Worm (Caenorhabditis elegans) whole organism, L3 larva: ENCODE data around the gene gst-6.

Experiments
- R02D3.7 ChIP-seq: fragments of 150-350 bp; optimal IDR thresholded peaks from 2 replicates; lab custom pipeline; 2014; ENCODE audit warnings: missing biosample characterization, missing genetic modification characterization
- ZK546.5 ChIP-seq: sonication (generic microtip); optimal IDR thresholded peaks from 2 replicates; lab custom pipeline; 2017; ENCODE audit warnings: missing biosample characterization, missing genetic modification characterization
- aly-2 ChIP-seq: fragments of 150-350 bp; optimal IDR thresholded peaks from 2 replicates; lab custom pipeline; 2014; ENCODE audit warnings: missing biosample characterization, missing genetic modification characterization
- ama-1 ChIP-seq: fragments of 150-350 bp; optimal IDR thresholded peaks from 2 replicates; lab custom pipeline; 2018
- ceh-16 ChIP-seq: sonication (generic microtip); optimal IDR thresholded peaks from 2 replicates; lab custom pipeline; 2017; ENCODE audit warnings: missing biosample characterization, missing genetic modification characterization
- ceh-28 ChIP-seq: fragments of 150-350 bp; optimal IDR thresholded peaks from 2 replicates; lab custom pipeline; 2014; ENCODE audit warnings: missing biosample characterization, missing genetic modification reagents, missing genetic modification characterization
- ceh-82 ChIP-seq: fragments of 150-350 bp; optimal IDR thresholded peaks from 2 replicates; lab custom pipeline; 2014; ENCODE audit warnings: missing biosample characterization, missing genetic modification characterization
- ceh-9 ChIP-seq: sonication (generic microtip); optimal IDR thresholded peaks from 2 replicates; lab custom pipeline; 2018; ENCODE audit warnings: missing biosample characterization, missing genetic modification characterization
- daf-12 ChIP-seq: fragments of 150-350 bp; optimal IDR thresholded peaks from 2 replicates; lab custom pipeline; 2014; ENCODE audit warnings: missing biosample characterization, missing genetic modification reagents, missing genetic modification characterization
- egl-27 ChIP-seq: sonication (generic microtip); optimal IDR thresholded peaks from 4 replicates; lab custom pipeline; 2017; ENCODE audit warnings: missing biosample characterization, missing genetic modification reagents, missing genetic modification characterization
- egl-5 ChIP-seq: fragments of 150-350 bp; optimal IDR thresholded peaks from 2 replicates; lab custom pipeline; 2017; ENCODE audit warnings: missing biosample characterization, missing genetic modification reagents, missing genetic modification characterization, inconsistent platforms
- elt-1 ChIP-seq: fragments of 150-350 bp; optimal IDR thresholded peaks from 2 replicates; lab custom pipeline; 2014; ENCODE audit warnings: missing biosample characterization, missing genetic modification characterization
- elt-2 ChIP-seq: sonication (generic microtip); optimal IDR thresholded peaks from 2 replicates; lab custom pipeline; 2016; ENCODE audit warnings: missing genetic modification reagents, mild to moderate bottlenecking, missing genetic modification characterization, missing compliant biosample characterization
- elt-3 ChIP-seq, 3 experiments: fragments of 150-350 bp in 1 of 3; sonication (generic microtip) in 2 of 3; optimal IDR thresholded peaks; 2 replicates in 2 of 3; 4 replicates in 1 of 3; lab custom pipeline; 2014 to 2017; ENCODE audit warnings: missing biosample characterization in 3 of 3, missing genetic modification characterization in 3 of 3
- eor-1 ChIP-seq, 2 experiments: fragments of 150-350 bp; optimal IDR thresholded peaks; 2 replicates each; lab custom pipeline; 2014 to 2018; ENCODE audit warnings: missing biosample characterization in 2 of 2, missing genetic modification characterization in 2 of 2
- fkh-10 ChIP-seq: sonication (generic microtip); optimal IDR thresholded peaks from 2 replicates; lab custom pipeline; 2017; ENCODE audit warnings: missing biosample characterization, missing genetic modification reagents, missing genetic modification characterization
- fkh-2 ChIP-seq: fragments of 150-350 bp; optimal IDR thresholded peaks from 2 replicates; lab custom pipeline; 2014; ENCODE audit warnings: missing biosample characterization, missing genetic modification reagents, missing genetic modification characterization
- fos-1 ChIP-seq: fragments of 150-350 bp; optimal IDR thresholded peaks from 2 replicates; lab custom pipeline; 2014; ENCODE audit warnings: missing biosample characterization, missing genetic modification characterization
- hmg-11 ChIP-seq: sonication (generic microtip); optimal IDR thresholded peaks from 2 replicates; lab custom pipeline; 2016; ENCODE audit warnings: missing genetic modification characterization, missing compliant biosample characterization
- jun-1 ChIP-seq: fragments of 150-350 bp; optimal IDR thresholded peaks from 2 replicates; lab custom pipeline; 2014; ENCODE audit warnings: missing biosample characterization, missing genetic modification reagents, missing genetic modification characterization
- lin-15B ChIP-seq: fragments of 150-350 bp; optimal IDR thresholded peaks from 2 replicates; lab custom pipeline; 2014; ENCODE audit warnings: missing biosample characterization, missing genetic modification characterization
- lin-39 ChIP-seq: fragments of 150-350 bp; optimal IDR thresholded peaks from 2 replicates; lab custom pipeline; 2018; ENCODE audit warnings: missing biosample characterization, missing genetic modification reagents, missing genetic modification characterization
- lsy-12 ChIP-seq: sonication (generic microtip); optimal IDR thresholded peaks from 2 replicates; lab custom pipeline; 2016; ENCODE audit warnings: mild to moderate bottlenecking, missing genetic modification characterization, missing compliant biosample characterization
- mdl-1 ChIP-seq: fragments of 150-350 bp; optimal IDR thresholded peaks from 2 replicates; lab custom pipeline; 2014; ENCODE audit warnings: missing biosample characterization, missing genetic modification characterization
- mml-1 ChIP-seq: fragments of 150-350 bp; sonication (generic microtip); optimal IDR thresholded peaks from 3 replicates; lab custom pipeline; 2014; ENCODE audit warnings: missing biosample characterization, missing genetic modification characterization
- nfya-1 ChIP-seq: sonication (generic microtip); optimal IDR thresholded peaks from 2 replicates; lab custom pipeline; 2017; ENCODE audit warnings: missing genetic modification characterization, mild to moderate bottlenecking, missing compliant biosample characterization, antibody characterized with exemption, moderate library complexity; ENCODE audit not compliant: insufficient read depth
- nhr-11 ChIP-seq: fragments of 150-350 bp; optimal IDR thresholded peaks from 2 replicates; lab custom pipeline; 2014; ENCODE audit warnings: missing biosample characterization, missing genetic modification characterization
- nhr-12 ChIP-seq: fragments of 150-350 bp; optimal IDR thresholded peaks from 2 replicates; lab custom pipeline; 2014; ENCODE audit warnings: missing biosample characterization, missing genetic modification characterization
- nhr-237 ChIP-seq: fragments of 150-350 bp; optimal IDR thresholded peaks from 2 replicates; lab custom pipeline; 2014; ENCODE audit warnings: missing biosample characterization, missing genetic modification characterization
- nhr-25 ChIP-seq: sonication (generic microtip); optimal IDR thresholded peaks from 2 replicates; lab custom pipeline; 2017; ENCODE audit warnings: missing biosample characterization, missing genetic modification characterization
- nhr-28 ChIP-seq: fragments of 150-350 bp; optimal IDR thresholded peaks from 2 replicates; lab custom pipeline; 2014; ENCODE audit warnings: missing biosample characterization, missing genetic modification characterization
- nhr-43 ChIP-seq: sonication (generic microtip); optimal IDR thresholded peaks from 2 replicates; lab custom pipeline; 2016; ENCODE audit warnings: mild to moderate bottlenecking, missing genetic modification characterization, missing compliant biosample characterization; ENCODE audit not compliant: poor library complexity, severe bottlenecking
- nhr-67 ChIP-seq: fragments of 150-350 bp; optimal IDR thresholded peaks from 2 replicates; lab custom pipeline; 2014; ENCODE audit warnings: missing biosample characterization, missing genetic modification characterization
- nhr-76 ChIP-seq: fragments of 150-350 bp; sonication (generic microtip); optimal IDR thresholded peaks from 5 replicates; lab custom pipeline; 2014; ENCODE audit warnings: missing biosample characterization, missing genetic modification characterization
- nhr-77 ChIP-seq: fragments of 150-350 bp; optimal IDR thresholded peaks from 2 replicates; lab custom pipeline; 2014; ENCODE audit warnings: missing biosample characterization, missing genetic modification characterization
- pha-4 ChIP-seq: fragments of 150-350 bp; optimal IDR thresholded peaks from 2 replicates; lab custom pipeline; 2014; ENCODE audit warnings: missing biosample characterization, missing genetic modification reagents, missing genetic modification characterization
- pqm-1 ChIP-seq: fragments of 150-350 bp; optimal IDR thresholded peaks from 2 replicates; lab custom pipeline; 2017; ENCODE audit warnings: missing biosample characterization, missing genetic modification characterization, inconsistent platforms
- sea-2 ChIP-seq: fragments of 150-350 bp; sonication (generic microtip); optimal IDR thresholded peaks from 4 replicates; lab custom pipeline; 2014; ENCODE audit warnings: missing biosample characterization, missing genetic modification reagents, missing genetic modification characterization
- skn-1 ChIP-seq: fragments of 150-350 bp; optimal IDR thresholded peaks from 2 replicates; lab custom pipeline; 2014; ENCODE audit warnings: missing biosample characterization, missing genetic modification characterization
- snpc-4 ChIP-seq: fragments of 150-350 bp; optimal IDR thresholded peaks from 2 replicates; lab custom pipeline; 2014; ENCODE audit warnings: missing biosample characterization, missing genetic modification characterization
- tbx-2 ChIP-seq: sonication (generic microtip); optimal IDR thresholded peaks from 2 replicates; lab custom pipeline; 2016; ENCODE audit warnings: mild to moderate bottlenecking, missing genetic modification characterization, missing compliant biosample characterization
- unc-39 ChIP-seq: sonication (generic microtip); optimal IDR thresholded peaks from 4 replicates; lab custom pipeline; 2017; ENCODE audit warnings: missing biosample characterization, missing genetic modification characterization
- unc-62 ChIP-seq: fragments of 150-350 bp; sonication (generic microtip); optimal IDR thresholded peaks from 4 replicates; lab custom pipeline; 2014; ENCODE audit warnings: missing biosample characterization, missing genetic modification reagents, missing genetic modification characterization
- zag-1 ChIP-seq: fragments of 150-350 bp; optimal IDR thresholded peaks from 2 replicates; lab custom pipeline; 2014; ENCODE audit warnings: missing biosample characterization, missing genetic modification characterization
- ztf-11 ChIP-seq: fragments of 150-350 bp; optimal IDR thresholded peaks from 2 replicates; lab custom pipeline; 2014; ENCODE audit warnings: missing biosample characterization, missing genetic modification characterization
- ztf-4 ChIP-seq: fragments of 150-350 bp; optimal IDR thresholded peaks from 2 replicates; lab custom pipeline; 2014; ENCODE audit warnings: missing biosample characterization, missing genetic modification characterization

Gene gst-6

ce11 chrII:4904778-4905177 is 25.1 kb downstream of the gst-6 start, which contains the start of gene btbd-10:
Gene btbd-10 (plus strand): TSS chrII:4905008.
- TF ChIP-seq unc-39 (tag; lab: Kevin White, UChicago) (no peak), ama-1 (lab: Kevin White, UChicago) (no peak), nfya-1 (no peak), eor-1 (tag; optimal IDR thresholded peaks at IDR 0.05; lab: Kevin White, UChicago) (no peak), elt-2 (tag; lab: Kevin White, UChicago) (peak; percentile 75), hmg-11 (tag; lab: Kevin White, UChicago) (no peak)

- TF ChIP-seq skn-1 (tag; lab: Kevin White, UChicago) (no peak), lin-39 (tag; lab: Kevin White, UChicago) (no peak), nhr-11 (tag; lab: Kevin White, UChicago) (no peak), sea-2 (GFP tag; lab: Kevin White, UChicago) (no peak)
- TF ChIP-seq, all 47 proteins: peak for 0
These were observed 25.6 kb downstream of the gst-6 start for ce11 chrII:4905331-4905730.

- TF ChIP-seq nhr-28 (tag; lab: Kevin White, UChicago): no peak
- no peak for TF ChIP-seq daf-12 (tag; lab: Kevin White, UChicago)
- TF ChIP-seq ceh-82 (tag; lab: Kevin White, UChicago): no peak
- TF ChIP-seq nhr-43 (tag; lab: Kevin White, UChicago): no peak
- TF ChIP-seq unc-62 (GFP tag; lab: Kevin White, UChicago): no peak
- TF ChIP-seq elt-3 (tag; optimal IDR thresholded peaks at IDR 0.05; lab: Kevin White, UChicago): no peak
- no peak for TF ChIP-seq egl-5
- TF ChIP-seq fkh-10 (GFP tag; lab: Kevin White, UChicago): no peak
- no peak for TF ChIP-seq jun-1
- no peak for TF ChIP-seq skn-1 (tag; lab: Kevin White, UChicago)
These were observed 26.2 kb downstream of the gst-6 start for ce11 chrII:4905883-4906282.

- TF ChIP-seq fkh-2 (tag; lab: Kevin White, UChicago) (no peak), aly-2 (tag; lab: Kevin White, UChicago) (no peak), nhr-67 (tag; lab: Kevin White, UChicago) (no peak), sea-2 (GFP tag; lab: Kevin White, UChicago) (no peak), ceh-9 (no peak), egl-5 (peak; percentile 88), elt-2 (tag; lab: Kevin White, UChicago) (peak; percentile 22), pqm-1 (no peak), R02D3.7 (tag; lab: Kevin White, UChicago) (no peak), egl-27 (tag; lab: Kevin White, UChicago) (no peak), nhr-25 (no peak), mml-1 (no peak), lsy-12 (tag; lab: Kevin White, UChicago) (no peak), ceh-16 (no peak), nhr-76 (tag; lab: Kevin White, UChicago) (no peak), skn-1 (tag; lab: Kevin White, UChicago) (peak; percentile 93), fos-1 (tag; lab: Kevin White, UChicago) (no peak), nhr-77 (no peak), mdl-1 (tag; lab: Kevin White, UChicago) (no peak), ztf-11 (no peak), nhr-28 (tag; lab: Kevin White, UChicago) (no peak), tbx-2 (peak; percentile 5), zag-1 (tag; lab: Kevin White, UChicago) (no peak), hmg-11 (tag; lab: Kevin White, UChicago) (no peak), ztf-4 (tag; lab: Kevin White, UChicago) (no peak), daf-12 (tag; lab: Kevin White, UChicago) (no peak), ceh-82 (tag; lab: Kevin White, UChicago) (no peak), lin-15B (tag; lab: Kevin White, UChicago) (no peak), nhr-11 (tag; lab: Kevin White, UChicago) (no peak), fkh-10 (GFP tag; lab: Kevin White, UChicago) (no peak), pha-4 (tag; lab: Kevin White, UChicago) (no peak), elt-1 (no peak), unc-39 (tag; lab: Kevin White, UChicago) (no peak), ceh-28 (tag; lab: Kevin White, UChicago) (no peak), nhr-43 (tag; lab: Kevin White, UChicago) (no peak), nhr-237 (tag; lab: Kevin White, UChicago) (no peak), snpc-4 (tag; lab: Kevin White, UChicago) (no peak), nhr-12 (tag; lab: Kevin White, UChicago) (no peak), elt-3 (tag; optimal IDR thresholded peaks at IDR 0.05; lab: Kevin White, UChicago) (no peak), eor-1 (tag; optimal IDR thresholded peaks at IDR 0.05; lab: Kevin White, UChicago) (no peak), ZK546.5 (tag; lab: Kevin White, UChicago) (no peak), nfya-1 (peak; percentile 48), unc-62 (GFP tag; lab: Kevin White, UChicago) (no peak), ama-1 (lab: Kevin White, UChicago) (no peak)
These were observed 28.5 kb downstream of the gst-6 start for ce11 chrII:4908160-4908559.
